Worm (Caenorhabditis elegans) whole organism, young adult: Measurements from ENCODE around the gene Y39H10B.3.

Experiments used
- B0261.1 ChIP-seq: sonication (generic microtip); optimal IDR thresholded peaks from 2 replicates; lab custom pipeline; 2016; ENCODE audit warnings: mild to moderate bottlenecking, missing genetic modification characterization, moderate library complexity, missing compliant biosample characterization
- C06A6.2 ChIP-seq: fragments of 200-800 bp; sonication (Bioruptor generic); conservative IDR thresholded peaks from 2 replicates; pipeline ENCODE4 v1.3.6; 2022; ENCODE audit warnings: missing genetic modification characterization, missing compliant biosample characterization
- C17E4.6 ChIP-seq: fragments of 200-800 bp; sonication (Bioruptor generic); IDR thresholded peaks from 2 replicates; pipeline ENCODE4 v1.3.6; 2022; ENCODE audit warnings: missing genetic modification reagents, missing genetic modification characterization, missing compliant biosample characterization
- D2030.7 ChIP-seq: fragments of 200-800 bp; sonication (Bioruptor generic); IDR thresholded peaks from 2 replicates; pipeline ENCODE4 v1.3.6; 2022; ENCODE audit warnings: missing genetic modification reagents, missing genetic modification characterization, missing compliant biosample characterization
- F55B11.4 ChIP-seq: sonication (generic microtip); optimal IDR thresholded peaks from 2 replicates; lab custom pipeline; 2016; ENCODE audit warnings: missing compliant biosample characterization, missing genetic modification characterization, borderline replicate concordance; ENCODE audit not compliant: insufficient read depth
- F57A8.1 ChIP-seq: fragments of 200-800 bp; sonication (Bioruptor generic); optimal IDR thresholded peaks from 2 replicates; lab custom pipeline; 2018; ENCODE audit warnings: mild to moderate bottlenecking, missing genetic modification characterization, moderate library complexity, missing compliant biosample characterization
- F57C9.4 ChIP-seq: sonication (generic microtip); optimal IDR thresholded peaks from 2 replicates; lab custom pipeline; 2017; ENCODE audit warnings: mild to moderate bottlenecking, missing genetic modification characterization, missing compliant biosample characterization
- T07F8.4 ChIP-seq: sonication (generic microtip); optimal IDR thresholded peaks from 2 replicates; lab custom pipeline; 2016; ENCODE audit warnings: mild to moderate bottlenecking, missing genetic modification characterization, moderate library complexity, missing compliant biosample characterization
- Y56A3A.18 ChIP-seq: fragments of 200-800 bp; sonication (Bioruptor generic); IDR thresholded peaks from 2 replicates; pipeline ENCODE4 v1.3.6; 2022; ENCODE audit warnings: missing genetic modification reagents, missing genetic modification characterization, missing compliant biosample characterization
- aptf-2 ChIP-seq: fragments of 200-800 bp; sonication (Bioruptor generic); conservative IDR thresholded peaks from 2 replicates; pipeline ENCODE4 v1.3.6; 2022; ENCODE audit warnings: missing genetic modification reagents, missing genetic modification characterization, missing compliant biosample characterization
- atf-7 ChIP-seq: sonication (generic microtip); optimal IDR thresholded peaks from 2 replicates; lab custom pipeline; 2017; ENCODE audit warnings: mild to moderate bottlenecking, missing genetic modification characterization, missing compliant biosample characterization
- bed-1 ChIP-seq: fragments of 200-800 bp; sonication (Bioruptor generic); IDR thresholded peaks from 2 replicates; pipeline ENCODE4 v1.3.6; 2022; ENCODE audit warnings: missing genetic modification reagents, missing genetic modification characterization, missing compliant biosample characterization
- die-1 ChIP-seq: sonication (generic microtip); optimal IDR thresholded peaks from 2 replicates; lab custom pipeline; 2016; ENCODE audit warnings: missing genotype, mild to moderate bottlenecking, missing genetic modification characterization, missing compliant biosample characterization
- ekl-4 ChIP-seq: fragments of 200-800 bp; sonication (Bioruptor generic); IDR thresholded peaks from 2 replicates; pipeline ENCODE4 v1.3.6; 2022; ENCODE audit warnings: missing genetic modification reagents, missing genetic modification characterization, missing compliant biosample characterization
- hmg-20 ChIP-seq: fragments of 200-800 bp; sonication (Bioruptor generic); IDR thresholded peaks from 2 replicates; pipeline ENCODE4 v1.3.6; 2022; ENCODE audit warnings: missing genetic modification reagents, missing genetic modification characterization, missing compliant biosample characterization
- lag-1 ChIP-seq: fragments of 200-800 bp; sonication (Bioruptor generic); IDR thresholded peaks from 2 replicates; pipeline ENCODE4 v1.3.6; 2022; ENCODE audit warnings: missing genetic modification reagents, missing genetic modification characterization, missing compliant biosample characterization
- let-607 ChIP-seq, 2 experiments: fragments of 200-800 bp in 1 of 2; sonication (Bioruptor generic) in 1 of 2; sonication (generic microtip) in 1 of 2; optimal IDR thresholded peaks; 2 replicates each; lab custom pipeline; 2016 to 2018; ENCODE audit warnings: mild to moderate bottlenecking in 2 of 2, missing compliant biosample characterization in 2 of 2, missing genetic modification characterization in 2 of 2, moderate library complexity in 2 of 2, missing genotype in 1 of 2
- lin-35 ChIP-seq, 3 experiments: fragments of 150-350 bp in 2 of 3; sonication (generic microtip) in 1 of 3; optimal IDR thresholded peaks; 2 replicates each; lab custom pipeline; 2014 to 2018; ENCODE audit warnings: missing biosample characterization in 3 of 3, missing genetic modification characterization in 3 of 3, missing genetic modification reagents in 3 of 3
- lin-40 ChIP-seq: sonication (generic microtip); optimal IDR thresholded peaks from 2 replicates; lab custom pipeline; 2016; ENCODE audit warnings: missing genetic modification characterization, mild to moderate bottlenecking, missing compliant biosample characterization, missing genotype, missing genetic modification reagents
- lsl-1 ChIP-seq: fragments of 200-800 bp; sonication (Bioruptor generic); optimal IDR thresholded peaks from 2 replicates; lab custom pipeline; 2018; ENCODE audit warnings: mild to moderate bottlenecking, missing genetic modification characterization, moderate library complexity, missing compliant biosample characterization
- lsy-27 ChIP-seq: sonication (generic microtip); optimal IDR thresholded peaks from 2 replicates; lab custom pipeline; 2017; ENCODE audit warnings: missing genetic modification characterization, mild to moderate bottlenecking, missing compliant biosample characterization, antibody characterized with exemption, missing genotype, borderline replicate concordance; ENCODE audit not compliant: insufficient read depth
- madf-10 ChIP-seq: sonication (generic microtip); optimal IDR thresholded peaks from 2 replicates; lab custom pipeline; 2016; ENCODE audit warnings: mild to moderate bottlenecking, missing genetic modification characterization, missing compliant biosample characterization
- madf-6 ChIP-seq: fragments of 200-800 bp; sonication (Bioruptor generic); IDR thresholded peaks from 2 replicates; pipeline ENCODE4 v1.3.6; 2022; ENCODE audit warnings: missing genetic modification reagents, missing genetic modification characterization, missing compliant biosample characterization
- madf-8 ChIP-seq: fragments of 200-800 bp; sonication (Bioruptor generic); conservative IDR thresholded peaks from 2 replicates; pipeline ENCODE4 v1.3.6; 2022; ENCODE audit warnings: missing genetic modification reagents, missing genetic modification characterization, missing compliant biosample characterization
- mel-28 ChIP-seq: sonication (generic microtip); optimal IDR thresholded peaks from 2 replicates; lab custom pipeline; 2016; ENCODE audit warnings: borderline replicate concordance, mild to moderate bottlenecking, missing genetic modification characterization, missing compliant biosample characterization
- nfya-1 ChIP-seq: sonication (generic microtip); optimal IDR thresholded peaks from 2 replicates; lab custom pipeline; 2017; ENCODE audit warnings: antibody characterized with exemption, missing compliant biosample characterization, missing genetic modification characterization, borderline replicate concordance; ENCODE audit not compliant: insufficient read depth
- nfya-2 ChIP-seq: fragments of 200-800 bp; sonication (Bioruptor generic); IDR thresholded peaks from 2 replicates; pipeline ENCODE4 v1.3.6; 2022; ENCODE audit warnings: missing genetic modification reagents, missing genetic modification characterization, missing compliant biosample characterization
- nhr-80 ChIP-seq: sonication (generic microtip); optimal IDR thresholded peaks from 2 replicates; lab custom pipeline; 2016; ENCODE audit warnings: missing genetic modification characterization, missing compliant biosample characterization
- rcor-1 ChIP-seq: fragments of 200-800 bp; sonication (Bioruptor generic); IDR thresholded peaks from 2 replicates; pipeline ENCODE4 v1.3.6; 2022; ENCODE audit warnings: missing genetic modification reagents, missing genetic modification characterization, missing compliant biosample characterization
- rec-8 ChIP-seq, 2 experiments: sonication (generic microtip); optimal IDR thresholded peaks; 2 replicates each; lab custom pipeline; 2016; ENCODE audit warnings: mild to moderate bottlenecking in 2 of 2, missing genetic modification characterization in 2 of 2, missing genetic modification reagents in 2 of 2, missing genotype in 2 of 2, missing biosample characterization in 1 of 2, missing compliant biosample characterization in 1 of 2, moderate library complexity in 1 of 2
- sdz-38 ChIP-seq: sonication (generic microtip); optimal IDR thresholded peaks from 2 replicates; lab custom pipeline; 2016; ENCODE audit warnings: missing genotype, missing genetic modification characterization, missing compliant biosample characterization
- sea-2 ChIP-seq: fragments of 200-800 bp; sonication (Bioruptor generic); IDR thresholded peaks from 2 replicates; pipeline ENCODE4 v1.3.6; 2022; ENCODE audit warnings: missing genetic modification characterization, missing compliant biosample characterization
- snpc-1.3 ChIP-seq: sonication (generic microtip); optimal IDR thresholded peaks from 2 replicates; lab custom pipeline; 2017; ENCODE audit warnings: missing genetic modification characterization, mild to moderate bottlenecking, missing compliant biosample characterization, antibody characterized with exemption, moderate library complexity, missing genotype, missing genetic modification reagents; ENCODE audit not compliant: insufficient read depth
- tbx-9 ChIP-seq: sonication (generic microtip); optimal IDR thresholded peaks from 2 replicates; lab custom pipeline; 2016; ENCODE audit warnings: borderline replicate concordance, missing genetic modification characterization, inconsistent platforms, missing compliant biosample characterization
- unc-62 ChIP-seq: fragments of 150-350 bp; optimal IDR thresholded peaks from 2 replicates; lab custom pipeline; 2014; ENCODE audit warnings: missing biosample characterization, missing genetic modification reagents, missing genetic modification characterization
- ztf-25 ChIP-seq: fragments of 200-800 bp; sonication (Bioruptor generic); IDR thresholded peaks from 2 replicates; pipeline ENCODE4 v1.3.6; 2022; ENCODE audit warnings: missing genetic modification reagents, missing genetic modification characterization, missing compliant biosample characterization
- ztf-28 ChIP-seq: fragments of 200-800 bp; sonication (Bioruptor generic); IDR thresholded peaks from 2 replicates; pipeline ENCODE4 v1.3.6; 2022; ENCODE audit warnings: missing genetic modification reagents, missing genetic modification characterization, missing compliant biosample characterization
- ztf-3 ChIP-seq: fragments of 200-800 bp; sonication (Bioruptor generic); optimal IDR thresholded peaks from 2 replicates; lab custom pipeline; 2018; ENCODE audit warnings: mild to moderate bottlenecking, missing genetic modification characterization, missing compliant biosample characterization
- ztf-6 ChIP-seq: fragments of 200-800 bp; sonication (Bioruptor generic); IDR thresholded peaks from 2 replicates; pipeline ENCODE4 v1.3.6; 2022; ENCODE audit warnings: missing genetic modification reagents, missing genetic modification characterization, missing compliant biosample characterization

Gene Y39H10B.3

DNA sequence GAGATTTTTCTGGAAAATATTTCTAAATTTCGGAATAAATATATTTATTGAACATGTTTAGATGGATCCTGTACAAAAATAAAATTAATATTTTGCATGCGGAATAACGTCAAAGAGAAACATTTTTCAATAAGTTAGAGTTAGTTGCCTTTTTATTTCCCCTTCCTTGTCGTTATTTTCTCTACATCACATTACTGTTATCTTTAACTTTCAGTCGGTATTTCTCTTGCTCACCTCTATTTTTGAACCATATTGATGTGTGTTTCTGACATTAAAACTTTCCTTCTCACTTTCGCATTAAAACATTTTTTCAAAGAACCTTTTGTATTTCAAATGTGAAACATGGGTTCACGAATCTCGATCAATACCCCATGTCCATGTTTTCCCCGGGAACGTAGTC, at the start of gene Y39H10B.3:
Y39H10B.3 (plus strand) TSS at position 301 of the 400 bp plus-strand sequence.
- no peak for TF ChIP-seq die-1 (tag; lab: Kevin White, UChicago)
- no peak for TF ChIP-seq nfya-2 (GFP tag; lab: Robert Waterston, UW)
- TF ChIP-seq F57A8.1 (GFP tag; lab: Kevin White, UChicago), result no peak
- TF ChIP-seq B0261.1 (tag; lab: Kevin White, UChicago), result no peak
- TF ChIP-seq F55B11.4 (tag; lab: Kevin White, UChicago), result no peak
- TF ChIP-seq madf-10 (tag; lab: Kevin White, UChicago), result no peak

DNA sequence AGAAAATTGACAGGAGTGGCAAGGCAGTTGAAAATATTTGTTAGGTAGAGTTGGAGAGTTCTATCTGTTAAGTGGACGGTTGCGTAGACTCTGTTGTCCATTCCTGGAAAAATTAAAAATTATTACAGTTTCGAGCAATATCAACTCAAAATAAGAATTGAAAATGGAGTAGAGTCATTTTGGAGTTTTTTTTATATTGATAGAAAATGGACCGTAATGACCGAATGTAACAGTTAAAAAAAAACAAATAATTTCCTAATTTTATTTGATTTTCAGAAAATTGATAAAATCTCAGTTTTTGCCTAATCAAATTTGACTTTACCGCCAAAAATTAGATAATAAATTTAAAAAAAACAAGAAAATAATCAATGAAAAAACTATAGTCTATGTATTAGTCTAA, 43.7 kb upstream of the Y39H10B.3 start, which contains the start of gene F59B1.4:
F59B1.4 (minus strand) TSS at position 101 of the 400 bp plus-strand sequence.
- TF ChIP-seq snpc-1.3 (tag; lab: Kevin White, UChicago) (no peak), rcor-1 (GFP tag; lab: Robert Waterston, UW) (no peak), nfya-2 (GFP tag; lab: Robert Waterston, UW) (no peak), ztf-28 (GFP tag; lab: Robert Waterston, UW) (no peak), madf-8 (no peak), rec-8 (tag; optimal IDR thresholded peaks at IDR 0.05; lab: Kevin White, UChicago) (no peak), unc-62 (GFP tag; lab: Kevin White, UChicago) (no peak), hmg-20 (GFP tag; lab: Robert Waterston, UW) (no peak), madf-6 (GFP tag; lab: Robert Waterston, UW) (no peak), lin-40 (tag; lab: Kevin White, UChicago) (no peak), C17E4.6 (GFP tag; lab: Robert Waterston, UW) (no peak), bed-1 (no peak), Y56A3A.18 (GFP tag; lab: Robert Waterston, UW) (no peak), nfya-1 (tag; lab: Kevin White, UChicago) (no peak), aptf-2 (no peak), ztf-3 (GFP tag; lab: Kevin White, UChicago) (no peak), ekl-4 (no peak)

DNA sequence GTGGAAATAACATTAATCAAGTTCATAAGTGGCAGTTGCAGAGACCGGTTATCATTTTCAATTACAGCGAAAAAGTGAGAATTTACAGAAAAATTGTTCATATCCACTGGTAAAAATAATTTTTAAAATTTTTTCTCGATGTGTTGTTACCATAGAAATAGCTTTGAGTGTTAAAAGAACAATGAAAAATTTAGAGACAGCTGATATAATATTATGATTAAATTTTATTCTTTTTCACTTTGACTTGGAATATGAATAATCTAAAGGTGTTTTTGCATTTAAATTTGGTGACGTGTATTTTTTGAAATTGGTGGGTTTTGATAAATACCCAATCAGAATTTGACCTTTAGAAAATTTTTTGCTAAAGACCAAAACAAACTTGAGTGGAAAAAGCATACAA, 39.0 kb upstream of the Y39H10B.3 start, which contains the start of gene F59B1.6:
F59B1.6 (minus strand) TSS at position 101 of the 400 bp plus-strand sequence.
- TF ChIP-seq ztf-6 (GFP tag; lab: Robert Waterston, UW) (no peak), tbx-9 (tag; lab: Kevin White, UChicago) (no peak), rcor-1 (GFP tag; lab: Robert Waterston, UW) (no peak), C06A6.2 (GFP tag; lab: Robert Waterston, UW) (no peak), ztf-25 (GFP tag; lab: Robert Waterston, UW) (no peak), T07F8.4 (tag; lab: Kevin White, UChicago) (no peak), nhr-80 (no peak), atf-7 (tag; lab: Kevin White, UChicago) (no peak), madf-8 (no peak), nfya-1 (tag; lab: Kevin White, UChicago) (no peak), lin-35 (GFP tag; optimal IDR thresholded peaks at IDR 0.05; lab: Kevin White, UChicago) (no peak), let-607 (tag; optimal IDR thresholded peaks at IDR 0.05; lab: Kevin White, UChicago) (no peak), sea-2 (GFP tag; lab: Robert Waterston, UW) (no peak), lsy-27 (tag; lab: Kevin White, UChicago) (no peak), mel-28 (tag; lab: Kevin White, UChicago) (no peak), lag-1 (no peak), sdz-38 (tag; lab: Kevin White, UChicago) (no peak), D2030.7 (GFP tag; lab: Robert Waterston, UW) (no peak), F57C9.4 (tag; lab: Kevin White, UChicago) (no peak), lsl-1 (GFP tag; lab: Kevin White, UChicago) (no peak)
